Worm (Caenorhabditis elegans) whole organism, L1 larva: Measurements from ENCODE around the gene Y51H4A.1.

ENCODE experiments used
- C16A3.4 ChIP-seq: fragments of 150-350 bp; optimal IDR thresholded peaks from 2 replicates; lab custom pipeline; 2014; ENCODE audit warnings: missing biosample characterization, missing genetic modification characterization
- C34B4.2 ChIP-seq: sonication (generic microtip); optimal IDR thresholded peaks from 2 replicates; lab custom pipeline; 2017; ENCODE audit warnings: mild to moderate bottlenecking, missing genetic modification characterization, missing compliant biosample characterization
- alr-1 ChIP-seq: fragments of 200-800 bp; sonication (Bioruptor generic); optimal IDR thresholded peaks from 2 replicates; lab custom pipeline; 2018; ENCODE audit warnings: borderline replicate concordance, mild to moderate bottlenecking, missing genetic modification characterization, missing compliant biosample characterization
- aly-2 ChIP-seq: fragments of 150-350 bp; optimal IDR thresholded peaks from 2 replicates; lab custom pipeline; 2014; ENCODE audit warnings: missing biosample characterization, missing genetic modification characterization
- blmp-1 ChIP-seq: fragments of 150-350 bp; optimal IDR thresholded peaks from 2 replicates; lab custom pipeline; 2014; ENCODE audit warnings: missing biosample characterization, missing genetic modification characterization
- ceh-8 ChIP-seq: fragments of 200-800 bp; sonication (Bioruptor generic); optimal IDR thresholded peaks from 2 replicates; lab custom pipeline; 2018; ENCODE audit warnings: mild to moderate bottlenecking, missing genetic modification characterization, moderate library complexity, missing compliant biosample characterization
- ceh-82 ChIP-seq, 3 experiments: fragments of 150-350 bp in 1 of 3; sonication (generic microtip) in 2 of 3; optimal IDR thresholded peaks; 2 replicates each; lab custom pipeline; 2014 to 2017; ENCODE audit warnings: missing biosample characterization in 3 of 3, missing genetic modification characterization in 3 of 3
- ceh-88 ChIP-seq: fragments of 200-800 bp; sonication (Bioruptor generic); IDR thresholded peaks from 2 replicates; pipeline ENCODE4 v1.3.6; 2022; ENCODE audit warnings: missing genetic modification characterization, missing compliant biosample characterization
- ces-1 ChIP-seq: fragments of 150-350 bp; optimal IDR thresholded peaks from 2 replicates; lab custom pipeline; 2014; ENCODE audit warnings: missing biosample characterization, missing genetic modification reagents, missing genetic modification characterization
- efl-1 ChIP-seq, 4 experiments: fragments of 150-350 bp; optimal IDR thresholded peaks in 3 of 4; peaks in 1 of 4; 1 replicate in 1 of 4; 2 replicates in 3 of 4; lab custom pipeline; 2014; ENCODE audit warnings: missing biosample characterization in 2 of 4, missing genetic modification characterization in 2 of 4, missing genetic modification reagents in 2 of 4
- efl-3 ChIP-seq: fragments of 200-800 bp; sonication (Bioruptor generic); optimal IDR thresholded peaks from 2 replicates; lab custom pipeline; 2018; ENCODE audit warnings: mild to moderate bottlenecking, missing genetic modification characterization, missing compliant biosample characterization
- elt-3 ChIP-seq, 6 experiments: fragments of 150-350 bp in 1 of 6; sonication (generic microtip); optimal IDR thresholded peaks; 2 replicates each; lab custom pipeline; 2017 to 2018; ENCODE audit warnings: missing biosample characterization in 6 of 6, missing genetic modification characterization in 6 of 6, inconsistent platforms in 1 of 6
- fkh-4 ChIP-seq: sonication (generic microtip); optimal IDR thresholded peaks from 2 replicates; lab custom pipeline; 2016; ENCODE audit warnings: missing compliant biosample characterization, missing genetic modification characterization, borderline replicate concordance
- fos-1 ChIP-seq: fragments of 150-350 bp; optimal IDR thresholded peaks from 2 replicates; lab custom pipeline; 2014; ENCODE audit warnings: missing biosample characterization, missing genetic modification characterization
- grh-1 ChIP-seq: fragments of 200-800 bp; sonication (Bioruptor generic); IDR thresholded peaks from 2 replicates; pipeline ENCODE4 v1.3.6; 2022; ENCODE audit warnings: missing genetic modification reagents, missing genetic modification characterization, missing compliant biosample characterization
- hlh-17 ChIP-seq: fragments of 200-800 bp; sonication (Bioruptor generic); optimal IDR thresholded peaks from 2 replicates; lab custom pipeline; 2018; ENCODE audit warnings: missing genetic modification characterization, mild to moderate bottlenecking, missing compliant biosample characterization, moderate library complexity, borderline replicate concordance
- hlh-4 ChIP-seq: sonication (generic microtip); optimal IDR thresholded peaks from 2 replicates; lab custom pipeline; 2016; ENCODE audit warnings: mild to moderate bottlenecking, missing genetic modification characterization, missing compliant biosample characterization
- hpl-2 ChIP-seq: fragments of 150-350 bp; optimal IDR thresholded peaks from 2 replicates; lab custom pipeline; 2014; ENCODE audit warnings: missing biosample characterization, missing genetic modification reagents, missing genetic modification characterization
- isw-1 ChIP-seq: fragments of 200-800 bp; sonication (Bioruptor generic); IDR thresholded peaks from 2 replicates; pipeline ENCODE4 v1.3.6; 2022; ENCODE audit warnings: missing genetic modification characterization, missing compliant biosample characterization
- jun-1 ChIP-seq: fragments of 150-350 bp; optimal IDR thresholded peaks from 2 replicates; lab custom pipeline; 2014; ENCODE audit warnings: missing biosample characterization, missing genetic modification reagents, missing genetic modification characterization
- lin-13 ChIP-seq: fragments of 150-350 bp; optimal IDR thresholded peaks from 2 replicates; lab custom pipeline; 2014; ENCODE audit warnings: missing biosample characterization, missing genetic modification reagents, missing genetic modification characterization
- lin-14 ChIP-seq: fragments of 200-800 bp; sonication (Bioruptor generic); optimal IDR thresholded peaks from 2 replicates; lab custom pipeline; 2018; ENCODE audit warnings: mild to moderate bottlenecking, missing genetic modification characterization, moderate library complexity, missing compliant biosample characterization
- lin-15B ChIP-seq: fragments of 150-350 bp; sonication (generic microtip); optimal IDR thresholded peaks from 3 replicates; lab custom pipeline; 2014; ENCODE audit warnings: missing biosample characterization, missing genetic modification characterization
- lin-35 ChIP-seq, 2 experiments: fragments of 150-350 bp; optimal IDR thresholded peaks; 2 replicates each; lab custom pipeline; 2014; ENCODE audit warnings: missing biosample characterization in 2 of 2, missing genetic modification characterization in 2 of 2, missing genetic modification reagents in 2 of 2
- lin-39 ChIP-seq: fragments of 150-350 bp; optimal IDR thresholded peaks from 2 replicates; lab custom pipeline; 2014; ENCODE audit warnings: missing biosample characterization, missing genetic modification reagents, missing genetic modification characterization
- lir-3 ChIP-seq: sonication (generic microtip); optimal IDR thresholded peaks from 2 replicates; lab custom pipeline; 2016; ENCODE audit warnings: mild to moderate bottlenecking, missing genetic modification characterization, moderate library complexity, missing compliant biosample characterization; ENCODE audit not compliant: poor library complexity
- mab-9 ChIP-seq: fragments of 200-800 bp; sonication (Bioruptor generic); IDR thresholded peaks from 2 replicates; pipeline ENCODE4 v1.3.6; 2022; ENCODE audit warnings: missing genetic modification reagents, missing genetic modification characterization, missing compliant biosample characterization
- mdl-1 ChIP-seq, 2 experiments: fragments of 150-350 bp; optimal IDR thresholded peaks; 2 replicates each; lab custom pipeline; 2014 to 2017; ENCODE audit warnings: missing biosample characterization in 2 of 2, missing genetic modification characterization in 2 of 2, inconsistent platforms in 1 of 2
- mep-1 ChIP-seq: fragments of 150-350 bp; optimal IDR thresholded peaks from 2 replicates; lab custom pipeline; 2014; ENCODE audit warnings: missing biosample characterization, missing genetic modification characterization
- nhr-12 ChIP-seq: sonication (generic microtip); optimal IDR thresholded peaks from 2 replicates; lab custom pipeline; 2017; ENCODE audit warnings: missing biosample characterization, missing genetic modification characterization
- nhr-71 ChIP-seq: sonication (generic microtip); optimal IDR thresholded peaks from 2 replicates; lab custom pipeline; 2016; ENCODE audit warnings: mild to moderate bottlenecking, missing genetic modification characterization, moderate library complexity, missing compliant biosample characterization
- nhr-84 ChIP-seq: sonication (generic microtip); optimal IDR thresholded peaks from 2 replicates; lab custom pipeline; 2017; ENCODE audit warnings: missing biosample characterization, missing genetic modification characterization
- pag-3 ChIP-seq: sonication (generic microtip); optimal IDR thresholded peaks from 2 replicates; lab custom pipeline; 2017; ENCODE audit warnings: missing genetic modification characterization, mild to moderate bottlenecking, missing compliant biosample characterization, antibody characterized with exemption, borderline replicate concordance; ENCODE audit not compliant: insufficient read depth
- pax-3 ChIP-seq: fragments of 200-800 bp; sonication (Bioruptor generic); optimal IDR thresholded peaks from 2 replicates; lab custom pipeline; 2018; ENCODE audit warnings: mild to moderate bottlenecking, missing genetic modification characterization, moderate library complexity, missing compliant biosample characterization
- rnt-1 ChIP-seq: sonication (generic microtip); optimal IDR thresholded peaks from 2 replicates; lab custom pipeline; 2016; ENCODE audit warnings: mild to moderate bottlenecking, missing genetic modification characterization, moderate library complexity, missing compliant biosample characterization
- sox-4 ChIP-seq: sonication (generic microtip); optimal IDR thresholded peaks from 2 replicates; lab custom pipeline; 2016; ENCODE audit warnings: missing genetic modification characterization, missing compliant biosample characterization
- sptf-1 ChIP-seq: fragments of 150-350 bp; optimal IDR thresholded peaks from 2 replicates; lab custom pipeline; 2014; ENCODE audit warnings: missing biosample characterization, missing genetic modification characterization
- sup-37 ChIP-seq: fragments of 200-800 bp; sonication (Bioruptor generic); optimal IDR thresholded peaks from 2 replicates; lab custom pipeline; 2018; ENCODE audit warnings: mild to moderate bottlenecking, missing genetic modification characterization, missing compliant biosample characterization
- tbx-2 ChIP-seq: sonication (generic microtip); optimal IDR thresholded peaks from 2 replicates; lab custom pipeline; 2016; ENCODE audit warnings: missing genetic modification characterization, missing compliant biosample characterization
- tlp-1 ChIP-seq: fragments of 150-350 bp; optimal IDR thresholded peaks from 2 replicates; lab custom pipeline; 2014; ENCODE audit warnings: missing biosample characterization, missing genetic modification characterization
- unc-98 ChIP-seq: fragments of 200-800 bp; sonication (Bioruptor generic); IDR thresholded peaks from 2 replicates; pipeline ENCODE4 v1.3.6; 2022; ENCODE audit warnings: missing genetic modification characterization, missing compliant biosample characterization
- vab-15 ChIP-seq: sonication (generic microtip); optimal IDR thresholded peaks from 2 replicates; lab custom pipeline; 2017; ENCODE audit warnings: missing genotype, mild to moderate bottlenecking, missing genetic modification characterization, missing compliant biosample characterization
- xbp-1 ChIP-seq: sonication (generic microtip); optimal IDR thresholded peaks from 2 replicates; lab custom pipeline; 2016; ENCODE audit warnings: missing genetic modification characterization, missing compliant biosample characterization
- zip-4 ChIP-seq: fragments of 200-800 bp; sonication (Bioruptor generic); optimal IDR thresholded peaks from 2 replicates; lab custom pipeline; 2018; ENCODE audit warnings: mild to moderate bottlenecking, missing genetic modification characterization, moderate library complexity, missing compliant biosample characterization
- ztf-4 ChIP-seq: fragments of 150-350 bp; optimal IDR thresholded peaks from 2 replicates; lab custom pipeline; 2014; ENCODE audit warnings: missing biosample characterization, missing genetic modification characterization

The Y51H4A.1 gene

ce11 chrIV:16503590-16504217 lies 26.6 kb upstream of the Y51H4A.1 start:
- TF ChIP-seq pag-3: no peak
- no peak for TF ChIP-seq tbx-2 (tag; lab: Kevin White, UChicago)
- no peak for TF ChIP-seq mdl-1 (tag; optimal IDR thresholded peaks at IDR 0.05; lab: Kevin White, UChicago)
- TF ChIP-seq sox-4 (tag; lab: Kevin White, UChicago): no peak
- TF ChIP-seq lin-14: no peak
- no peak for TF ChIP-seq nhr-84 (tag; lab: Kevin White, UChicago)
- TF ChIP-seq lin-13: no peak
- TF ChIP-seq ztf-4: no peak
- no peak for TF ChIP-seq ceh-82 (tag; optimal IDR thresholded peaks at IDR 0.05; lab: Kevin White, UChicago)
- no peak for TF ChIP-seq fos-1
- TF ChIP-seq hpl-2 (GFP tag; lab: Kevin White, UChicago): no peak
- no peak for TF ChIP-seq mep-1
- TF ChIP-seq lin-39 (tag; lab: Kevin White, UChicago): no peak
- TF ChIP-seq blmp-1 (tag; lab: Kevin White, UChicago): no peak
- no peak for TF ChIP-seq ces-1 (GFP tag; lab: Kevin White, UChicago)

ce11 chrIV:16503049-16503448 lies 26.0 kb upstream of the Y51H4A.1 start:
- TF ChIP-seq nhr-12 (tag; lab: Kevin White, UChicago) (no peak), ceh-8 (GFP tag; lab: Kevin White, UChicago) (no peak), pax-3 (no peak), zip-4 (GFP tag; lab: Kevin White, UChicago) (no peak), pag-3 (no peak), mab-9 (GFP tag; lab: Robert Waterston, UW) (no peak), C34B4.2 (tag; lab: Kevin White, UChicago) (no peak)

- TF ChIP-seq efl-1 (optimal IDR thresholded peaks at IDR 0.05; lab: Kevin White, UChicago) (no peak), efl-1 (GFP tag; optimal IDR thresholded peaks at IDR 0.05 in 1 of 2; lab: Kevin White, UChicago) (peak in 1 of 2 experiments; percentile 51), C16A3.4 (tag; lab: Kevin White, UChicago) (no peak)
Observed at ce11 chrIV:16502387-16502786, 25.3 kb upstream of the Y51H4A.1 start.

- TF ChIP-seq hlh-4 (tag; lab: Kevin White, UChicago): no peak
- no peak for TF ChIP-seq alr-1 (tag; lab: Kevin White, UChicago)
- TF ChIP-seq elt-3 (tag; optimal IDR thresholded peaks at IDR 0.05; lab: Kevin White, UChicago): no peak
- no peak for TF ChIP-seq grh-1 (GFP tag; lab: Robert Waterston, UW)
- TF ChIP-seq isw-1 (GFP tag; lab: Robert Waterston, UW): peak; percentile 15
- TF ChIP-seq rnt-1 (tag; lab: Kevin White, UChicago): peak; percentile 54
- TF ChIP-seq lin-15B (tag; lab: Kevin White, UChicago): no peak
- TF ChIP-seq C16A3.4 (tag; lab: Kevin White, UChicago): no peak
- no peak for TF ChIP-seq pag-3
- peak; percentile 23 for TF ChIP-seq xbp-1 (tag; lab: Kevin White, UChicago)
- TF ChIP-seq ces-1 (GFP tag; lab: Kevin White, UChicago): no peak
- TF ChIP-seq mdl-1 (tag; optimal IDR thresholded peaks at IDR 0.05; lab: Kevin White, UChicago): no peak
- no peak for TF ChIP-seq sup-37 (GFP tag; lab: Kevin White, UChicago)
- TF ChIP-seq lin-39 (tag; lab: Kevin White, UChicago): no peak
- peak; percentile 61 for TF ChIP-seq nhr-71 (tag; lab: Kevin White, UChicago)
- TF ChIP-seq aly-2 (tag; lab: Kevin White, UChicago): no peak
- peak; percentile 8 to 62 for TF ChIP-seq lin-35 (GFP tag; optimal IDR thresholded peaks at IDR 0.05; lab: Kevin White, UChicago)
- no peak for TF ChIP-seq hlh-17 (GFP tag; lab: Kevin White, UChicago)
- no peak for TF ChIP-seq efl-3 (GFP tag; lab: Kevin White, UChicago)
- TF ChIP-seq tbx-2 (tag; lab: Kevin White, UChicago): peak; percentile 30
- peak; percentile 53 for TF ChIP-seq jun-1 (tag; lab: Kevin White, UChicago)
- no peak for TF ChIP-seq mab-9 (GFP tag; lab: Robert Waterston, UW)
- no peak for TF ChIP-seq ztf-4
- no peak for TF ChIP-seq lir-3 (tag; lab: Kevin White, UChicago)
- TF ChIP-seq tlp-1 (tag; lab: Kevin White, UChicago): no peak
- peak; percentile 51 for TF ChIP-seq fkh-4 (tag; lab: Kevin White, UChicago)
- no peak for TF ChIP-seq sptf-1
- no peak for TF ChIP-seq unc-98 (GFP tag; lab: Robert Waterston, UW)
- TF ChIP-seq ceh-88 (GFP tag; lab: Robert Waterston, UW): no peak
- no peak for TF ChIP-seq vab-15
- TF ChIP-seq mep-1: peak; percentile 13
Observed at ce11 chrIV:16501855-16502254, 24.8 kb upstream of the Y51H4A.1 start.
